Fruit fly (Drosophila melanogaster) whole organism, wandering third instar larva: Measurements from ENCODE around the gene CG9014.

Experiments
- Hnf4 ChIP-seq: fragments of 200-800 bp; sonication (Bioruptor generic); optimal IDR thresholded peaks from 2 replicates; lab custom pipeline; 2016; ENCODE audit warnings: missing biosample characterization, mild to moderate bottlenecking, missing genetic modification characterization
- Hr78 ChIP-seq: fragments of >200 bp; optimal IDR thresholded peaks from 2 replicates; lab custom pipeline; 2017; ENCODE audit warnings: missing biosample characterization, missing genetic modification characterization
- Jra ChIP-seq: sonication (Bioruptor generic); optimal IDR thresholded peaks from 2 replicates; lab custom pipeline; 2016; ENCODE audit warnings: missing biosample characterization, missing genetic modification characterization
- N ChIP-seq: fragments of >200 bp; optimal IDR thresholded peaks from 2 replicates; lab custom pipeline; 2018; ENCODE audit warnings: missing biosample characterization, missing external identifiers, missing genetic modification characterization
- OdsH ChIP-seq: fragments of 200-800 bp; sonication (Bioruptor generic); optimal IDR thresholded peaks from 2 replicates; lab custom pipeline; 2016; ENCODE audit warnings: missing biosample characterization, mild to moderate bottlenecking, missing genetic modification characterization
- Sp1 ChIP-seq: fragments of 200-800 bp; sonication (Bioruptor generic); optimal IDR thresholded peaks from 3 replicates; lab custom pipeline; 2019; ENCODE audit warnings: missing biosample characterization, mild to moderate bottlenecking, missing genetic modification characterization, moderate library complexity
- dsf ChIP-seq: sonication (Bioruptor generic); optimal IDR thresholded peaks from 2 replicates; lab custom pipeline; 2016; ENCODE audit warnings: missing biosample characterization, missing genetic modification characterization, borderline replicate concordance
- fru ChIP-seq: fragments of 200-800 bp; sonication (Bioruptor generic); optimal IDR thresholded peaks from 3 replicates; lab custom pipeline; 2016; ENCODE audit warnings: missing biosample characterization, mild to moderate bottlenecking, missing genetic modification characterization
- h ChIP-seq: fragments of 200-800 bp; sonication (Bioruptor generic); optimal IDR thresholded peaks from 3 replicates; lab custom pipeline; 2016; ENCODE audit warnings: missing biosample characterization, mild to moderate bottlenecking, missing genetic modification characterization
- lola ChIP-seq: fragments of >200 bp; optimal IDR thresholded peaks from 2 replicates; lab custom pipeline; 2017; ENCODE audit warnings: missing biosample characterization, missing genetic modification characterization

- no peak for TF ChIP-seq h (GFP tag; lab: Kevin White, UChicago)
- TF ChIP-seq Sp1 (GFP tag; lab: Kevin White, UChicago): no peak
- no peak for TF ChIP-seq N (GFP tag; lab: Kevin White, UChicago)
- TF ChIP-seq Hr78 (GFP tag; lab: Kevin White, UChicago): no peak
- no peak for TF ChIP-seq Jra (GFP tag; lab: Kevin White, UChicago)
- no peak for TF ChIP-seq lola
- TF ChIP-seq fru (GFP tag; lab: Kevin White, UChicago): no peak
- no peak for TF ChIP-seq OdsH (GFP tag; lab: Kevin White, UChicago)
- TF ChIP-seq dsf (GFP tag; lab: Kevin White, UChicago): no peak
- TF ChIP-seq Hnf4 (GFP tag; lab: Kevin White, UChicago): no peak
These were observed 8.8 kb upstream of the CG9014 start for dm6 chr2L:13732287-13732686.
